Fruit fly (Drosophila melanogaster): ENCODE data around the gene CG31715.

CG31715 gene

dm6 chr2L:10342471-10342870 lies 1.1 kb downstream of the CG31715 start, which contains the start of gene Sps2 (continued):
- peak; percentile 16 for TF ChIP-seq D19A (tag; optimal IDR thresholded peaks at IDR 0.05)
- no peak for TF ChIP-seq chinmo (GFP tag; IDR thresholded peaks at IDR 0.05; ENCODE audit: partially characterized antibody)
- TF ChIP-seq salm (tag; optimal IDR thresholded peaks at IDR 0.05) = no peak
- peak; percentile 24 for TF ChIP-seq CG10979 (tag; optimal IDR thresholded peaks at IDR 0.05)
- peak; percentile 18 for TF ChIP-seq CG2120 (GFP tag; optimal IDR thresholded peaks at IDR 0.05)
- TF ChIP-seq CG7963 (GFP tag; IDR thresholded peaks at IDR 0.05; ENCODE audit: partially characterized antibody) = peak; percentile 52; the same call in 1 of the 3 replicates
- TF ChIP-seq pfk (GFP tag; optimal IDR thresholded peaks at IDR 0.05) = peak; percentile 44
- TF ChIP-seq dpn (GFP tag; optimal IDR thresholded peaks at IDR 0.05) = peak in 1 of 2 experiments; percentile 6
- no peak for TF ChIP-seq fd3F (GFP tag; optimal IDR thresholded peaks at IDR 0.05)
- peak; percentile 72 for TF ChIP-seq Dref (GFP tag; IDR thresholded peaks at IDR 0.05)
- 0 out of 2 replicates have a peak, but pooled peaks have one; percentile 9 for TF ChIP-seq CG31441 (GFP tag; IDR thresholded peaks at IDR 0.05)
- peak; percentile 82 for TF ChIP-seq Scr (GFP tag; IDR thresholded peaks at IDR 0.05; ENCODE audit: partially characterized antibody)
- TF ChIP-seq Dll (GFP tag; IDR thresholded peaks at IDR 0.05; ENCODE audit: partially characterized antibody) = peak; percentile 82
- no peak for TF ChIP-seq ac (GFP tag; optimal IDR thresholded peaks at IDR 0.05)
- peak; percentile 78 for TF ChIP-seq bbx (GFP tag; IDR thresholded peaks at IDR 0.05; ENCODE audit: partially characterized antibody)
- peak; percentile 33 for TF ChIP-seq gem (tag; optimal IDR thresholded peaks at IDR 0.05)
- TF ChIP-seq Bdp1 (GFP tag; optimal IDR thresholded peaks at IDR 0.05) = no peak
- TF ChIP-seq hb (GFP tag; IDR thresholded peaks at IDR 0.05; ENCODE audit: partially characterized antibody) = no peak
- peak; percentile 52 for TF ChIP-seq CG34376 (GFP tag; optimal IDR thresholded peaks at IDR 0.05)
- TF ChIP-seq CG13296 (GFP tag; optimal IDR thresholded peaks at IDR 0.05) = peak; percentile 18
- TF ChIP-seq h (optimal IDR thresholded peaks at IDR 0.05) = no peak
- peak; percentile 23 for TF ChIP-seq Elba2 (GFP tag; optimal IDR thresholded peaks at IDR 0.05)
- TF ChIP-seq E2f2 (GFP tag; IDR thresholded peaks at IDR 0.05) = peak; percentile 46; the same call in 1 of the 2 replicates
- no peak for TF ChIP-seq br (optimal IDR thresholded peaks at IDR 0.05)
- peak; percentile 75 for TF ChIP-seq CG16813 (GFP tag; IDR thresholded peaks at IDR 0.05; ENCODE audit: partially characterized antibody)
- no peak for TF ChIP-seq CG2678 (tag; optimal IDR thresholded peaks at IDR 0.05)
- peak; percentile 27; the same call in 1 of the 2 replicates for TF ChIP-seq GATAe (GFP tag; conservative IDR thresholded peaks at IDR 0.05)
- no peak for TF ChIP-seq CG17912 (GFP tag; optimal IDR thresholded peaks at IDR 0.05)
- no peak for TF ChIP-seq E2f1 (GFP tag; IDR thresholded peaks at IDR 0.05)
- TF ChIP-seq CG18599 (GFP tag; optimal IDR thresholded peaks at IDR 0.05) = no peak
- 0 out of 2 replicates have a peak, but pooled peaks have one; percentile 30 for TF ChIP-seq sob (GFP tag; IDR thresholded peaks at IDR 0.05)
- no peak for TF ChIP-seq CG8359 (GFP tag; optimal IDR thresholded peaks at IDR 0.05; ENCODE audit: borderline replicate concordance)
- peak; percentile 80 for TF ChIP-seq CG34224 (GFP tag; IDR thresholded peaks at IDR 0.05; ENCODE audit: partially characterized antibody)
- no peak for TF ChIP-seq kni (GFP tag; optimal IDR thresholded peaks at IDR 0.05)
- TF ChIP-seq Fer2 (tag; optimal IDR thresholded peaks at IDR 0.05) = no peak
- no peak for TF ChIP-seq stc (GFP tag; IDR thresholded peaks at IDR 0.05)
- TF ChIP-seq CG2116 (GFP tag; optimal IDR thresholded peaks at IDR 0.05) = peak; percentile 24
- TF ChIP-seq ssp (GFP tag; IDR thresholded peaks at IDR 0.05) = peak; percentile 17; the same call in 1 of the 2 replicates
- TF ChIP-seq inv (GFP tag; IDR thresholded peaks at IDR 0.05; ENCODE audit: partially characterized antibody) = peak; percentile 63
- TF ChIP-seq CG14860 (GFP tag; IDR thresholded peaks at IDR 0.05; ENCODE audit: partially characterized antibody) = peak; percentile 40; the same call in 1 of the 3 replicates
- TF ChIP-seq CG15696 (tag; optimal IDR thresholded peaks at IDR 0.05) = no peak
- TF ChIP-seq sim (GFP tag; IDR thresholded peaks at IDR 0.05) = no peak
- peak; percentile 57 for TF ChIP-seq stwl (tag; optimal IDR thresholded peaks at IDR 0.05)
- no peak for TF ChIP-seq pb (GFP tag; optimal IDR thresholded peaks at IDR 0.05)
- TF ChIP-seq dmrt11E (tag; optimal IDR thresholded peaks at IDR 0.05) = no peak
- no peak for TF ChIP-seq seq (GFP tag; IDR thresholded peaks at IDR 0.05)
- no peak for TF ChIP-seq NC2β (GFP tag; optimal IDR thresholded peaks at IDR 0.05)
- peak; percentile 45 for TF ChIP-seq CG2712 (tag; optimal IDR thresholded peaks at IDR 0.05)
- peak; percentile 17 for TF ChIP-seq Dek (tag; optimal IDR thresholded peaks at IDR 0.05)
- peak; percentile 12 for TF ChIP-seq gfzf (GFP tag; optimal IDR thresholded peaks at IDR 0.05)
